Worm (Caenorhabditis elegans) whole organism, L1 larva: ENCODE results near the gene dct-12.

ENCODE experiments used
- C16A3.4 ChIP-seq: fragments of 150-350 bp; optimal IDR thresholded peaks from 2 replicates; lab custom pipeline; 2014; ENCODE audit warnings: missing biosample characterization, missing genetic modification characterization
- C34B4.2 ChIP-seq: sonication (generic microtip); optimal IDR thresholded peaks from 2 replicates; lab custom pipeline; 2017; ENCODE audit warnings: mild to moderate bottlenecking, missing genetic modification characterization, missing compliant biosample characterization
- alr-1 ChIP-seq: fragments of 200-800 bp; sonication (Bioruptor generic); optimal IDR thresholded peaks from 2 replicates; lab custom pipeline; 2018; ENCODE audit warnings: borderline replicate concordance, mild to moderate bottlenecking, missing genetic modification characterization, missing compliant biosample characterization
- aly-2 ChIP-seq: fragments of 150-350 bp; optimal IDR thresholded peaks from 2 replicates; lab custom pipeline; 2014; ENCODE audit warnings: missing biosample characterization, missing genetic modification characterization
- ceh-8 ChIP-seq: fragments of 200-800 bp; sonication (Bioruptor generic); optimal IDR thresholded peaks from 2 replicates; lab custom pipeline; 2018; ENCODE audit warnings: mild to moderate bottlenecking, missing genetic modification characterization, moderate library complexity, missing compliant biosample characterization
- ceh-90 ChIP-seq: sonication (generic microtip); optimal IDR thresholded peaks from 2 replicates; lab custom pipeline; 2016; ENCODE audit warnings: missing genetic modification characterization, missing compliant biosample characterization
- dpl-1 ChIP-seq, 3 experiments: fragments of 150-350 bp in 2 of 3; sonication (generic microtip) in 1 of 3; optimal IDR thresholded peaks; 2 replicates each; lab custom pipeline; 2014 to 2017; ENCODE audit warnings: missing biosample characterization in 3 of 3, missing genetic modification characterization in 3 of 3, missing genetic modification reagents in 3 of 3
- dsc-1 ChIP-seq: sonication (generic microtip); optimal IDR thresholded peaks from 2 replicates; lab custom pipeline; 2016; ENCODE audit warnings: mild to moderate bottlenecking, missing genetic modification characterization, missing compliant biosample characterization
- efl-3 ChIP-seq: fragments of 200-800 bp; sonication (Bioruptor generic); optimal IDR thresholded peaks from 2 replicates; lab custom pipeline; 2018; ENCODE audit warnings: mild to moderate bottlenecking, missing genetic modification characterization, missing compliant biosample characterization
- egl-27 ChIP-seq, 2 experiments: fragments of 150-350 bp in 1 of 2; sonication (generic microtip); optimal IDR thresholded peaks; 3 replicates each; lab custom pipeline; 2017 to 2018; ENCODE audit warnings: missing biosample characterization in 2 of 2, missing genetic modification characterization in 2 of 2, missing genetic modification reagents in 2 of 2
- elt-3 ChIP-seq, 6 experiments: fragments of 150-350 bp in 1 of 6; sonication (generic microtip); optimal IDR thresholded peaks; 2 replicates each; lab custom pipeline; 2017 to 2018; ENCODE audit warnings: missing biosample characterization in 6 of 6, missing genetic modification characterization in 6 of 6, inconsistent platforms in 1 of 6
- ets-5 ChIP-seq: fragments of 200-800 bp; sonication (Bioruptor generic); IDR thresholded peaks from 2 replicates; pipeline ENCODE4 v1.3.6; 2022; ENCODE audit warnings: missing genetic modification characterization, missing compliant biosample characterization
- fkh-8 ChIP-seq: sonication (generic microtip); optimal IDR thresholded peaks from 2 replicates; lab custom pipeline; 2016; ENCODE audit warnings: mild to moderate bottlenecking, missing genetic modification characterization, missing compliant biosample characterization
- hlh-4 ChIP-seq: sonication (generic microtip); optimal IDR thresholded peaks from 2 replicates; lab custom pipeline; 2016; ENCODE audit warnings: mild to moderate bottlenecking, missing genetic modification characterization, missing compliant biosample characterization
- hpl-2 ChIP-seq: fragments of 150-350 bp; optimal IDR thresholded peaks from 2 replicates; lab custom pipeline; 2014; ENCODE audit warnings: missing biosample characterization, missing genetic modification reagents, missing genetic modification characterization
- isw-1 ChIP-seq: fragments of 200-800 bp; sonication (Bioruptor generic); IDR thresholded peaks from 2 replicates; pipeline ENCODE4 v1.3.6; 2022; ENCODE audit warnings: missing genetic modification characterization, missing compliant biosample characterization
- lin-13 ChIP-seq: fragments of 150-350 bp; optimal IDR thresholded peaks from 2 replicates; lab custom pipeline; 2014; ENCODE audit warnings: missing biosample characterization, missing genetic modification reagents, missing genetic modification characterization
- lin-15B ChIP-seq: fragments of 150-350 bp; sonication (generic microtip); optimal IDR thresholded peaks from 3 replicates; lab custom pipeline; 2014; ENCODE audit warnings: missing biosample characterization, missing genetic modification characterization
- lin-39 ChIP-seq: fragments of 150-350 bp; optimal IDR thresholded peaks from 2 replicates; lab custom pipeline; 2014; ENCODE audit warnings: missing biosample characterization, missing genetic modification reagents, missing genetic modification characterization
- lir-3 ChIP-seq: sonication (generic microtip); optimal IDR thresholded peaks from 2 replicates; lab custom pipeline; 2016; ENCODE audit warnings: mild to moderate bottlenecking, missing genetic modification characterization, moderate library complexity, missing compliant biosample characterization; ENCODE audit not compliant: poor library complexity
- mab-9 ChIP-seq: fragments of 200-800 bp; sonication (Bioruptor generic); IDR thresholded peaks from 2 replicates; pipeline ENCODE4 v1.3.6; 2022; ENCODE audit warnings: missing genetic modification reagents, missing genetic modification characterization, missing compliant biosample characterization
- mdl-1 ChIP-seq, 2 experiments: fragments of 150-350 bp; optimal IDR thresholded peaks; 2 replicates each; lab custom pipeline; 2014 to 2017; ENCODE audit warnings: missing biosample characterization in 2 of 2, missing genetic modification characterization in 2 of 2, inconsistent platforms in 1 of 2
- mep-1 ChIP-seq: fragments of 150-350 bp; optimal IDR thresholded peaks from 2 replicates; lab custom pipeline; 2014; ENCODE audit warnings: missing biosample characterization, missing genetic modification characterization
- nhr-11 ChIP-seq: fragments of 150-350 bp; optimal IDR thresholded peaks from 2 replicates; lab custom pipeline; 2014; ENCODE audit warnings: missing biosample characterization, missing genetic modification characterization
- nhr-12 ChIP-seq: sonication (generic microtip); optimal IDR thresholded peaks from 2 replicates; lab custom pipeline; 2017; ENCODE audit warnings: missing biosample characterization, missing genetic modification characterization
- nhr-19 ChIP-seq: fragments of 200-800 bp; sonication (Bioruptor generic); conservative IDR thresholded peaks from 2 replicates; pipeline ENCODE4 v1.3.6; 2022; ENCODE audit warnings: missing genetic modification characterization, missing compliant biosample characterization
- nhr-20 ChIP-seq: sonication (generic microtip); optimal IDR thresholded peaks from 2 replicates; lab custom pipeline; 2016; ENCODE audit warnings: mild to moderate bottlenecking, missing genetic modification characterization, missing compliant biosample characterization
- nhr-28 ChIP-seq: fragments of 150-350 bp; optimal IDR thresholded peaks from 2 replicates; lab custom pipeline; 2014; ENCODE audit warnings: missing biosample characterization, missing genetic modification characterization
- nhr-47 ChIP-seq: sonication (generic microtip); optimal IDR thresholded peaks from 2 replicates; lab custom pipeline; 2016; ENCODE audit warnings: mild to moderate bottlenecking, missing genetic modification characterization, moderate library complexity, missing compliant biosample characterization
- nhr-90 ChIP-seq: sonication (generic microtip); optimal IDR thresholded peaks from 2 replicates; lab custom pipeline; 2016; ENCODE audit warnings: mild to moderate bottlenecking, missing genetic modification characterization, missing compliant biosample characterization; ENCODE audit not compliant: poor library complexity
- pag-3 ChIP-seq: sonication (generic microtip); optimal IDR thresholded peaks from 2 replicates; lab custom pipeline; 2017; ENCODE audit warnings: missing genetic modification characterization, mild to moderate bottlenecking, missing compliant biosample characterization, antibody characterized with exemption, borderline replicate concordance; ENCODE audit not compliant: insufficient read depth
- skn-1 ChIP-seq: fragments of 150-350 bp; optimal IDR thresholded peaks from 2 replicates; lab custom pipeline; 2014; ENCODE audit warnings: missing biosample characterization, missing genetic modification characterization
- snpc-4 ChIP-seq: fragments of 150-350 bp; optimal IDR thresholded peaks from 2 replicates; lab custom pipeline; 2014; ENCODE audit warnings: missing biosample characterization, missing genetic modification characterization
- sptf-1 ChIP-seq: fragments of 150-350 bp; optimal IDR thresholded peaks from 2 replicates; lab custom pipeline; 2014; ENCODE audit warnings: missing biosample characterization, missing genetic modification characterization
- tbx-2 ChIP-seq: sonication (generic microtip); optimal IDR thresholded peaks from 2 replicates; lab custom pipeline; 2016; ENCODE audit warnings: missing genetic modification characterization, missing compliant biosample characterization
- tlp-1 ChIP-seq: fragments of 150-350 bp; optimal IDR thresholded peaks from 2 replicates; lab custom pipeline; 2014; ENCODE audit warnings: missing biosample characterization, missing genetic modification characterization
- unc-130 ChIP-seq: fragments of 150-350 bp; optimal IDR thresholded peaks from 2 replicates; lab custom pipeline; 2017; ENCODE audit warnings: missing biosample characterization, missing genetic modification characterization, inconsistent platforms
- unc-30 ChIP-seq: sonication (generic microtip); optimal IDR thresholded peaks from 2 replicates; lab custom pipeline; 2017; ENCODE audit warnings: missing biosample characterization, missing genetic modification characterization
- unc-62 ChIP-seq: fragments of 150-350 bp; optimal IDR thresholded peaks from 2 replicates; lab custom pipeline; 2014; ENCODE audit warnings: missing biosample characterization, missing genetic modification reagents, missing genetic modification characterization
- vab-15 ChIP-seq: sonication (generic microtip); optimal IDR thresholded peaks from 2 replicates; lab custom pipeline; 2017; ENCODE audit warnings: missing genotype, mild to moderate bottlenecking, missing genetic modification characterization, missing compliant biosample characterization
- zag-1 ChIP-seq: fragments of 150-350 bp; optimal IDR thresholded peaks from 2 replicates; lab custom pipeline; 2014; ENCODE audit warnings: missing biosample characterization, missing genetic modification characterization
- ztf-4 ChIP-seq: fragments of 150-350 bp; optimal IDR thresholded peaks from 2 replicates; lab custom pipeline; 2014; ENCODE audit warnings: missing biosample characterization, missing genetic modification characterization

dct-12 gene

ce11 chrII:12420486-12420885, 11.8 kb downstream of the dct-12 start, which contains the start of gene sre-26:
sre-26 (minus strand) TSS chrII:12420586.
- no peak for TF ChIP-seq ets-5 (GFP tag; lab: Robert Waterston, UW)
- no peak for TF ChIP-seq C16A3.4 (tag; lab: Kevin White, UChicago)
- no peak for TF ChIP-seq lin-13
- no peak for TF ChIP-seq nhr-90 (tag; lab: Kevin White, UChicago)
- no peak for TF ChIP-seq nhr-12 (tag; lab: Kevin White, UChicago)
- no peak for TF ChIP-seq nhr-19
- TF ChIP-seq skn-1 (tag; lab: Kevin White, UChicago) = no peak
- TF ChIP-seq elt-3 (tag; optimal IDR thresholded peaks at IDR 0.05; lab: Kevin White, UChicago) = no peak
- TF ChIP-seq egl-27 (tag; optimal IDR thresholded peaks at IDR 0.05; lab: Kevin White, UChicago) = no peak
- no peak for TF ChIP-seq lir-3 (tag; lab: Kevin White, UChicago)
- TF ChIP-seq pag-3 (tag; lab: Kevin White, UChicago) = no peak
- no peak for TF ChIP-seq tbx-2 (tag; lab: Kevin White, UChicago)
- TF ChIP-seq nhr-20 (tag; lab: Kevin White, UChicago) = no peak
- TF ChIP-seq fkh-8 (tag; lab: Kevin White, UChicago) = no peak
- TF ChIP-seq aly-2 (tag; lab: Kevin White, UChicago) = no peak
- TF ChIP-seq isw-1 (GFP tag; lab: Robert Waterston, UW) = no peak
- TF ChIP-seq, all 84 proteins: peak for 0

ce11 chrII:12417996-12418395, 14.3 kb downstream of the dct-12 start:
- TF ChIP-seq fkh-8 (tag; lab: Kevin White, UChicago) (peak; percentile 68), efl-3 (no peak), nhr-47 (peak; percentile 46), mdl-1 (tag; optimal IDR thresholded peaks at IDR 0.05; lab: Kevin White, UChicago) (no peak), pag-3 (tag; lab: Kevin White, UChicago) (no peak), unc-62 (GFP tag; lab: Kevin White, UChicago) (no peak), hpl-2 (no peak), mep-1 (tag; lab: Kevin White, UChicago) (no peak), hlh-4 (tag; lab: Kevin White, UChicago) (peak; percentile 99)

ce11 chrII:12417514-12417913, 14.7 kb downstream of the dct-12 start, which contains the start of gene sre-27:
sre-27 (minus strand) TSS chrII:12417614.
- TF ChIP-seq vab-15 (tag; lab: Kevin White, UChicago) = no peak
- TF ChIP-seq C34B4.2 (tag; lab: Kevin White, UChicago) = no peak
- no peak for TF ChIP-seq nhr-20 (tag; lab: Kevin White, UChicago)
- TF ChIP-seq snpc-4 (tag; lab: Kevin White, UChicago) = no peak
- TF ChIP-seq hpl-2 = no peak
- no peak for TF ChIP-seq unc-62 (GFP tag; lab: Kevin White, UChicago)
- no peak for TF ChIP-seq lin-15B
- no peak for TF ChIP-seq unc-30 (tag; lab: Kevin White, UChicago)
- no peak for TF ChIP-seq unc-130 (tag; lab: Kevin White, UChicago)
- no peak for TF ChIP-seq nhr-28
- TF ChIP-seq egl-27 (tag; optimal IDR thresholded peaks at IDR 0.05; lab: Kevin White, UChicago) = no peak
- TF ChIP-seq hlh-4 (tag; lab: Kevin White, UChicago) = no peak
- TF ChIP-seq alr-1 = no peak
- TF ChIP-seq elt-3 (tag; optimal IDR thresholded peaks at IDR 0.05; lab: Kevin White, UChicago) = no peak
- TF ChIP-seq zag-1 = no peak
- TF ChIP-seq tlp-1 (tag; lab: Kevin White, UChicago) = no peak
- TF ChIP-seq, all 84 proteins: peak for 0

- TF ChIP-seq dsc-1 = no peak
- TF ChIP-seq aly-2 (tag; lab: Kevin White, UChicago) = no peak
- TF ChIP-seq mab-9 = no peak
- TF ChIP-seq sptf-1 (tag; lab: Kevin White, UChicago) = no peak
- no peak for TF ChIP-seq ceh-90 (tag; lab: Kevin White, UChicago)
- TF ChIP-seq alr-1 = no peak
- TF ChIP-seq lir-3 (tag; lab: Kevin White, UChicago) = no peak
- no peak for TF ChIP-seq dpl-1 (GFP tag; optimal IDR thresholded peaks at IDR 0.05; lab: Kevin White, UChicago)
- TF ChIP-seq ztf-4 (tag; lab: Kevin White, UChicago) = no peak
- TF ChIP-seq ceh-8 (GFP tag; lab: Kevin White, UChicago) = no peak
- no peak for TF ChIP-seq lin-39
- TF ChIP-seq pag-3 (tag; lab: Kevin White, UChicago) = no peak
- TF ChIP-seq nhr-11 (tag; lab: Kevin White, UChicago) = no peak
- no peak for TF ChIP-seq mdl-1 (tag; optimal IDR thresholded peaks at IDR 0.05; lab: Kevin White, UChicago)
Observed at ce11 chrII:12414805-12415204, 17.5 kb downstream of the dct-12 start, which contains the start of gene Y57A10C.11. Y57A10C.11 (minus strand) TSS chrII:12414905.
